Worm (Caenorhabditis elegans) whole organism, L4/young adult: ENCODE data around the gene irk-1.

Experiments used
- dao-5 ChIP-seq: sonication (generic microtip); optimal IDR thresholded peaks from 2 replicates; lab custom pipeline; 2016; ENCODE audit warnings: missing genotype, missing genetic modification characterization, moderate library complexity, missing compliant biosample characterization
- him-1 ChIP-seq: sonication (generic microtip); optimal IDR thresholded peaks from 2 replicates; lab custom pipeline; 2016; ENCODE audit warnings: missing genotype, missing genetic modification reagents, missing genetic modification characterization, missing compliant biosample characterization

- TF ChIP-seq dao-5 (tag; lab: Kevin White, UChicago) (no peak), him-1 (tag; lab: Kevin White, UChicago) (no peak)
Observed at ce11 chrX:6813025-6813424, 35.1 kb upstream of the irk-1 start.
